Fruit fly (Drosophila melanogaster) whole organism: ENCODE measurements around the gene Pak.
A peak's percentile ranks its signal among the peaks of the same experiment; 100 is the strongest.

Experiments
- CG8478 ChIP-seq: fragments of >200 bp; optimal IDR thresholded peaks from 2 replicates; lab custom pipeline; 2018; ENCODE audit warnings: inconsistent platforms
- Dll ChIP-seq: fragments of >200 bp; optimal IDR thresholded peaks from 2 replicates; lab custom pipeline; 2017
- EcR ChIP-seq, 2 experiments: fragments of >200 bp; optimal IDR thresholded peaks; 2 replicates each; lab custom pipeline; 2017; ENCODE audit warnings: missing biosample characterization in 2 of 2, missing genetic modification characterization in 2 of 2, missing genetic modification reagents in 2 of 2
- pan ChIP-seq: fragments of >200 bp; optimal IDR thresholded peaks from 2 replicates; lab custom pipeline; 2017
- psq ChIP-seq: fragments of >200 bp; optimal IDR thresholded peaks from 2 replicates; lab custom pipeline; 2017
- usp ChIP-seq: fragments of >200 bp; optimal IDR thresholded peaks from 2 replicates; lab custom pipeline; 2017; ENCODE audit warnings: missing biosample characterization, missing genetic modification characterization, mixed read lengths

Gene Pak

DNA sequence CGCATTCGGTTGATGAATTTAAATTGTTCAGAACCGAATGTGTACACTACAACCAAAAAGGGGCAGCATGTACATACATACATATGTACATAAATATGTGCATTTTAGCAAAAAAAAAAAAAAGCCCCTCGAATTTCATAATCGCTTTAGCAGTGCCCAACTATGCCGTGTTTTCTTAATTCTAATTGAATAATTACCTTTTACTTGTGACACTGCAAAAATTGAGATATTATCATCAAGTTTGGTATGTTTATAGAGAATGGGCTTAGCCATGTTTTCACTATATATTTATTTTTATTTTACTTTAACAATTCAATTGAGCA, 50.8 kb downstream of the Pak start:
- TF ChIP-seq CG8478 (lab: Kevin White, UChicago), result no peak
- TF ChIP-seq pan (lab: Kevin White, UChicago), result no peak
- TF ChIP-seq EcR (GFP tag; optimal IDR thresholded peaks at IDR 0.05; lab: Kevin White, UChicago), result no peak
- TF ChIP-seq usp (GFP tag; lab: Kevin White, UChicago), result no peak
- no peak for TF ChIP-seq Dll (lab: Kevin White, UChicago)
- TF ChIP-seq psq (lab: Kevin White, UChicago), result no peak

- no peak for TF ChIP-seq Dll (lab: Kevin White, UChicago)
These were observed 52.0 kb downstream of the Pak start for dm6 chr3R:6402522-6403171.

DNA sequence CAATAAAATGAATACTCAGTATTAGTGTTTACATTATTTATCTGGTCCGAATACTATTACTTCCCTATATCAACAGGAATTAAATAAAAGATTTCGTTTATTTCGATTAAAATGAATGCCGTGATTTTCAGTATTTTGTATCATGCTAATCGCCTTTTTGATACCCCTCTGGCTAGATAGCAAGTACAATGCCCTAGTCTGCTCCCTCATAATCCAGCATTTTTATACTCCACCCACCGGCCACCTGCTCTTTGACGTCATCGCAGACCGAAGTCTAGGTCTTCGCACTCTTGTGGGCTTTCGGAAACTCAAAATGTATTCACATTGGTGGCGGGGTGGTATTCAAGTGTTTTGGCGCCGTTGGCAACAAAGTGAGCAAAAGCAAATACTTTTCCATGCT, 53.0 kb downstream of the Pak start:
- TF ChIP-seq usp (GFP tag; lab: Kevin White, UChicago) (no peak), psq (lab: Kevin White, UChicago) (no peak), pan (lab: Kevin White, UChicago) (no peak), CG8478 (lab: Kevin White, UChicago) (no peak), EcR (GFP tag; optimal IDR thresholded peaks at IDR 0.05; lab: Kevin White, UChicago) (no peak)

DNA sequence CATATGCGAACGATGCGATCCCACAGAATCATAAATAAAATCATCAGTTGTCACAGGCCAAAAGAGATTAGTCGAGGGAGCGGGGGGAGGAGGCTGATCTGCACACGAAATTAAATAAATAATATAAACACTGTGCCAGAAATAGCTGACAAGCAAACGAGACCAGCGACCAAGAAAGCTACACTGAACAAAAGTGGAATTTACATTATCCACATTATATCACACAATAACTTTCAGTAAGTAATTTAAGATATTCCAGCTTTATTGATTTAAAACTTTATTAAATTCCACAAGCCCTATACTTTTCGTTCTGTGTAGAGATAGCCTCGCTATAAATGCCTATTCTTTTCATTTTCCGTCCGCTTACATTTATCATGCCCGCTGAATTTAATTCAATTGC, 53.5 kb downstream of the Pak start:
- TF ChIP-seq usp (GFP tag; lab: Kevin White, UChicago) (no peak), EcR (GFP tag; optimal IDR thresholded peaks at IDR 0.05; lab: Kevin White, UChicago) (no peak), CG8478 (lab: Kevin White, UChicago) (no peak), psq (lab: Kevin White, UChicago) (no peak), Dll (lab: Kevin White, UChicago) (no peak), pan (lab: Kevin White, UChicago) (no peak)

dm6 chr3R:6405239-6405638, 54.5 kb downstream of the Pak start:
- TF ChIP-seq EcR (GFP tag; optimal IDR thresholded peaks at IDR 0.05; lab: Kevin White, UChicago) (no peak), CG8478 (lab: Kevin White, UChicago) (no peak), psq (lab: Kevin White, UChicago) (no peak), Dll (lab: Kevin White, UChicago) (no peak), pan (lab: Kevin White, UChicago) (no peak), usp (GFP tag; lab: Kevin White, UChicago) (no peak)

DNA sequence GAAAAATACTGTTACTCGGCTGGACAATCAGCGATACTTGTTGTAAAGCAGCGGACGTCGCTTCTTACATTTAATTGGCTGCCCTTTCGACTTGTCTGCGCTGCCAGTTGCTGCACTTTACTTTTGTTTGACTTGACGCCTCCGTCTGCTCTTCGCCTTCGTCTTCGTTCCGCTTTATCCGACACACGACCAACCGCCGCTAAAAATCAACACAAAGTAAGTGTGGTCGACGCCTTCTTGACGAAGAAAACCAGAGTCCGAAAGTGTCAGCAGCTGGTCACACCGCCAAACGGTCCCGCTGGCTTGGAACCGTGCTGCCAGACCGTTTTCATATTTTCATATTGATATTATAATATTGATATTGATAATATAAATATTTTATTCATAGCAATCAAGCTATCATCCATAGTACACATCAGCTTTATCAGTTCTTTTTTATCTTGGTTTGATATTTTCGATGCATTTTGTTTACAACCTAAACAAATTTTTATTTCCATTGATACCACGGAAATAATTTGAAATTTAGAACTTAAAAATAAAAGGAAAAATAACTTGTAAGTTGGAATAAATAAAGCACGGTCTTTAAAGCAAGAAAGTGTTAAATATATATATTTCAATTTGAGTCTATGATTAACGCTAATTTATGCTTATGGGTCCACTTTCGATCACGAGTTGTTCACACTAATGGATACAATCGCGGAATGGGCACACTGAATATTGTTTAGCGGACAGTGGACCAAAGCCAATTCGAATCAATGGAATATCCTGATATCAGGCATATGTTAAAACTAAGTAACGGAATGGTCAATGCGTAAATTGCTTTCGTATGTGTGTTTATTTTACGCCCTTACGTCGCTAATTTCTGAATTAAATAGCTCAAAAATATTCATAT, 55.2 kb downstream of the Pak start, which contains the start of gene Dmtn:
TSS of gene Dmtn (minus strand) at position 222 of the 892 bp plus-strand sequence.
- TF ChIP-seq CG8478 (lab: Kevin White, UChicago), result no peak

DNA sequence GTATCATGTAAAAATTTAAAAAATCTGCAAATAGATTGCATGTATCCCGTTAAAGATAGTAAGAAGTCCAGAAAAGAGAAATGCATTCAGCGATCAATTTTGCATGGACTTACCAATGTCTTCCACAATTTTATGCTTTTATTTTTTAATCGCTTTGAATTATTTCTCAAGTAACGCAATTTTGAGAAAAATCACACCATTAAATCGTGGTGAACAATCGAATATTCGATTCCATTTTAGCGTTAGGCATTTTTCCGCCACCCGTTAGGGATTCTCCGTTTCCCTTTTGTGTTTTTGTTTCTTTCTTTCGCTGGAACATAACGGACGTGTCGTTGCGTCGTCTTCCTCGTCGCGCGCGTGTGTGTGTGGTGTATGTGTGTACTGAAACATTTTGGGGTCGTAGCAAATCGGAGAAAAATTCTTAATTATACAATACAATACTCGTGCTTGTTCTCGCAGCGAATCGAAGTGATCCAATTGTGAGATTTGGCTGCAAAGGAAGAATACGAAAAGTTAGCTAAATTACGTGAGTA, 55.9 kb downstream of the Pak start, which contains the start of gene gpp:
TSS of gene gpp (plus strand) at position 290 of the 533 bp plus-strand sequence.
- TF ChIP-seq pan (lab: Kevin White, UChicago) (no peak), psq (lab: Kevin White, UChicago) (peak; percentile 21)

DNA sequence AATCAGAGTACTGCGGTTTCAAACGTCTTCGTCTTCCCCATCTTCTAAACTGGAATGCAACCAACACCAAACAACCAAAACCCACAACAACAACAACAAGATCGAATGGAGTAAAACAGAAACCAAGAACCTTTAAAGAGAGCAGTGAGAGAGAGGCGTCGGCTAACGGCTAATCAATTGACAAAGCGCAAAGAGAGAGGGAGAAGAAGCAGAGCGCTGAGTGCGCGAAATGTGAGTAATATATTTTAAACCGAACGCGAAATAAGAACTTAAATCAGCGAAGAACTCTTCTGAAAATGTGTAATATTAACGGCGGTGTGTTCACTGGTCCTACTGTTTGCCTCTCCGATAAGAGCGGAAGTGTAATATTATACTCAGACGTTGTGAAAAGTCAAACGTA, 56.8 kb downstream of the Pak start:
- no peak for TF ChIP-seq usp (GFP tag; lab: Kevin White, UChicago)
- TF ChIP-seq Dll (lab: Kevin White, UChicago), result no peak
- TF ChIP-seq psq (lab: Kevin White, UChicago), result no peak
- TF ChIP-seq EcR (GFP tag; optimal IDR thresholded peaks at IDR 0.05; lab: Kevin White, UChicago), result no peak
- no peak for TF ChIP-seq pan (lab: Kevin White, UChicago)
- no peak for TF ChIP-seq CG8478 (lab: Kevin White, UChicago)

DNA sequence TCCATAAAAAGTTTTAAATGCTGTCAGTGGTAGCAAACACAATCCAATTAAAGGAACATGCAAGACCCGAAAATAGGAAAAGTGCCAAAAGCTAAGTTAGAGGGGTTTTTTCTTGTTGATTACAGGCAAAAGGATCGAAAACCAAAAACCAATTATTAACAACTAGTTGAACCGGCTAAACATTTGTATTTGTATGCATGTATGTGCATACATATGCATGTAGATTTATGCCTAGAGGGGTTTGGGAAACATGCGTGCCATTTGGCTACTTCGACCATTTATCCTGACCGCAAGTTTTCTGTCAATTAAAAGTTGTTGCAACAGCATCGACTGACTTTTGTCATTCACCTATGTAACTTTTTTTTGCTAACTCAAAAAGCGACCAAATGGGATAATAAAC, 57.8 kb downstream of the Pak start:
- TF ChIP-seq EcR (GFP tag; optimal IDR thresholded peaks at IDR 0.05; lab: Kevin White, UChicago) (no peak), CG8478 (lab: Kevin White, UChicago) (no peak), psq (lab: Kevin White, UChicago) (no peak), pan (lab: Kevin White, UChicago) (no peak), Dll (lab: Kevin White, UChicago) (no peak), usp (GFP tag; lab: Kevin White, UChicago) (no peak)

DNA sequence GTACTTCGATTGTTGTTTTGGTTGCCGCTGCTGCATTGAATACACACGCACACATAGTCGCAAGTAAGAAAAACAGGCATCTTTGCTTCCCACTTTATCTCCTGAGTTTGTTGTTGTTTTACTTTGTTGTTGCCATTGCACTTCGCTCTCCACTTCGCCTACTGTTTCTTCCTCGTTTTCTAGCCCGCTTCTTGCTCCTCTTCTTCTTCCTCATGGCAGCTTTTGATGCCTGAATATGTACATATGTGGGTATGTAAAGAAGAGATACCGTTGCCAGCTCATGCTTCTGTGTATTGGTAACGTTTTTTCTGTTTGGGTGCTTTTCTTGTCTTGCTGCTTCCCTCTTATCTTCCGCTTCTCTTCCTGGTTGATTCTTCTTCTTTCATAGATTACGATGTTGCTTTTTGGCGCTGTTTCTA, 58.5 kb downstream of the Pak start:
- TF ChIP-seq pan (lab: Kevin White, UChicago) (no peak), psq (lab: Kevin White, UChicago) (no peak), EcR (GFP tag; optimal IDR thresholded peaks at IDR 0.05; lab: Kevin White, UChicago) (peak in 1 of 2 experiments; percentile 62), Dll (lab: Kevin White, UChicago) (no peak), usp (GFP tag; lab: Kevin White, UChicago) (no peak)

dm6 chr3R:6410412-6411225, 59.9 kb downstream of the Pak start:
- TF ChIP-seq Dll (lab: Kevin White, UChicago) (no peak), EcR (GFP tag; optimal IDR thresholded peaks at IDR 0.05; lab: Kevin White, UChicago) (peak in 1 of 2 experiments; percentile 81), psq (lab: Kevin White, UChicago) (no peak), CG8478 (lab: Kevin White, UChicago) (no peak)
